Fruit fly (Drosophila melanogaster): ENCODE data around the gene CG16952.

CG16952 gene

dm6 chrX:15852815-15853542, 17.0 kb upstream of the CG16952 start, which contains the start of the genes UBL3 and CG15914 (continued):
- TF ChIP-seq ATbp (GFP tag; optimal IDR thresholded peaks at IDR 0.05) (no peak), run (tag; optimal IDR thresholded peaks at IDR 0.05) (no peak), CG9817 (tag; optimal IDR thresholded peaks at IDR 0.05) (no peak), CG4617 (GFP tag; optimal IDR thresholded peaks at IDR 0.05; ENCODE audit: borderline replicate concordance) (peak; percentile 25), fu2 (GFP tag; optimal IDR thresholded peaks at IDR 0.05) (no peak), CG12299 (tag; optimal IDR thresholded peaks at IDR 0.05) (peak; percentile 55), ro (GFP tag; IDR thresholded peaks at IDR 0.05) (no peak), CG18764 (GFP tag; optimal IDR thresholded peaks at IDR 0.05) (no peak), CG6813 (GFP tag; optimal IDR thresholded peaks at IDR 0.05) (no peak), aop (GFP tag; IDR thresholded peaks at IDR 0.05) (no peak), CG16863 (GFP tag; optimal IDR thresholded peaks at IDR 0.05) (no peak), CG1647 (GFP tag; optimal IDR thresholded peaks at IDR 0.05) (no peak), CG10565 (GFP tag; optimal IDR thresholded peaks at IDR 0.05) (no peak), CG10209 (GFP tag; optimal IDR thresholded peaks at IDR 0.05) (no peak), Spps (tag; optimal IDR thresholded peaks at IDR 0.05) (no peak), Usf (GFP tag; optimal IDR thresholded peaks at IDR 0.05) (no peak), CG4282 (GFP tag; optimal IDR thresholded peaks at IDR 0.05) (no peak), Mad (GFP tag; optimal IDR thresholded peaks at IDR 0.05) (no peak), CG2875 (GFP tag; optimal IDR thresholded peaks at IDR 0.05) (no peak), CG14050 (GFP tag; IDR thresholded peaks at IDR 0.05) (no peak), CG13123 (GFP tag; optimal IDR thresholded peaks at IDR 0.05) (no peak), Tbp (GFP tag; optimal IDR thresholded peaks at IDR 0.05) (no peak), insv (GFP tag; optimal IDR thresholded peaks at IDR 0.05) (peak in 1 of 2 experiments; percentile 34), unpg (GFP tag; optimal IDR thresholded peaks at IDR 0.05) (no peak), Optix (GFP tag; IDR thresholded peaks at IDR 0.05) (no peak), chm (GFP tag; IDR thresholded peaks at IDR 0.05) (no peak), Rfx (GFP tag; IDR thresholded peaks at IDR 0.05) (no peak), croc (GFP tag; conservative IDR thresholded peaks at IDR 0.05) (no peak), CG13624 (GFP tag; optimal IDR thresholded peaks at IDR 0.05) (no peak), CG7839 (tag; optimal IDR thresholded peaks at IDR 0.05) (no peak), CG12104 (GFP tag; optimal IDR thresholded peaks at IDR 0.05) (no peak), ewg (GFP tag; optimal IDR thresholded peaks at IDR 0.05) (peak; percentile 60), stwl (tag; optimal IDR thresholded peaks at IDR 0.05) (peak; percentile 45), lola (GFP tag; optimal IDR thresholded peaks at IDR 0.05) (peak in 1 of 3 experiments; percentile 4), gce (GFP tag; IDR thresholded peaks at IDR 0.05) (no peak), NK7.1 (GFP tag; optimal IDR thresholded peaks at IDR 0.05) (no peak), vvl (GFP tag; IDR thresholded peaks at IDR 0.05) (no peak), ken (GFP tag; IDR thresholded peaks at IDR 0.05) (no peak), Jarid2 (GFP tag; optimal IDR thresholded peaks at IDR 0.05) (no peak)

- TF ChIP-seq CG8359 (GFP tag; optimal IDR thresholded peaks at IDR 0.05; ENCODE audit: borderline replicate concordance), result no peak
- no peak for TF ChIP-seq CG14050 (GFP tag; IDR thresholded peaks at IDR 0.05)
- no peak for TF ChIP-seq C15 (GFP tag; IDR thresholded peaks at IDR 0.05)
- TF ChIP-seq Neu2 (GFP tag; optimal IDR thresholded peaks at IDR 0.05; ENCODE audit: borderline replicate concordance), result no peak
- no peak for TF ChIP-seq sisA (GFP tag; IDR thresholded peaks at IDR 0.05)
- no peak for TF ChIP-seq CG10565 (GFP tag; optimal IDR thresholded peaks at IDR 0.05)
- no peak for TF ChIP-seq Lhr (GFP tag; optimal IDR thresholded peaks at IDR 0.05)
- no peak for TF ChIP-seq CG9817 (tag; optimal IDR thresholded peaks at IDR 0.05)
- TF ChIP-seq CG16863 (GFP tag; optimal IDR thresholded peaks at IDR 0.05), result no peak
- peak; percentile 43 for TF ChIP-seq YL-1 (GFP tag; optimal IDR thresholded peaks at IDR 0.05)
- TF ChIP-seq phol (tag; optimal IDR thresholded peaks at IDR 0.05), result peak; percentile 9
- no peak for TF ChIP-seq Hmr (GFP tag; optimal IDR thresholded peaks at IDR 0.05)
- TF ChIP-seq Nf-YB (GFP tag; optimal IDR thresholded peaks at IDR 0.05), result no peak
- no peak for TF ChIP-seq sens-2 (GFP tag; IDR thresholded peaks at IDR 0.05)
- no peak for TF ChIP-seq CG3281 (GFP tag; optimal IDR thresholded peaks at IDR 0.05)
Measured at dm6 chrX:15857601-15858284, 12.2 kb upstream of the CG16952 start, which contains the start of the genes CG46440 and Myb. CG46440 (minus strand) TSS chrX:15857823. Myb (minus strand) TSS chrX:15857823.

All from whole organism, embryonic.